Worm (Caenorhabditis elegans): Measurements from ENCODE around the gene swsn-7.

The swsn-7 gene

ce11 chrII:8027663-8028062 lies at the start of gene swsn-7:
swsn-7 (minus strand) TSS chrII:8027763.
- TF ChIP-seq mdl-1 (tag; optimal IDR thresholded peaks at IDR 0.05) (no peak), fos-1 (tag; optimal IDR thresholded peaks at IDR 0.05) (no peak), lin-11 (tag; optimal IDR thresholded peaks at IDR 0.05) (no peak), gmeb-1 (tag; optimal IDR thresholded peaks at IDR 0.05) (no peak), dmd-4 (tag; optimal IDR thresholded peaks at IDR 0.05) (no peak), peb-1 (tag; optimal IDR thresholded peaks at IDR 0.05) (no peak), blmp-1 (tag; optimal IDR thresholded peaks at IDR 0.05; ENCODE audit: insufficient read depth) (no peak), elt-1 (tag; optimal IDR thresholded peaks at IDR 0.05) (no peak), lin-39 (tag; optimal IDR thresholded peaks at IDR 0.05) (no peak), alr-1 (tag; optimal IDR thresholded peaks at IDR 0.05) (no peak), egl-27 (tag; optimal IDR thresholded peaks at IDR 0.05) (no peak), ceh-82 (tag; optimal IDR thresholded peaks at IDR 0.05) (no peak), nhr-10 (tag; optimal IDR thresholded peaks at IDR 0.05) (no peak), unc-62 (GFP tag; optimal IDR thresholded peaks at IDR 0.05) (no peak), nhr-237 (tag; optimal IDR thresholded peaks at IDR 0.05) (no peak), mab-5 (tag; optimal IDR thresholded peaks at IDR 0.05) (no peak), unc-55 (GFP tag; optimal IDR thresholded peaks at IDR 0.05) (no peak), ama-1 (optimal IDR thresholded peaks at IDR 0.05) (no peak), ztf-11 (tag; optimal IDR thresholded peaks at IDR 0.05) (no peak), nhr-12 (tag; optimal IDR thresholded peaks at IDR 0.05) (no peak)

- TF ChIP-seq aly-2 (tag; optimal IDR thresholded peaks at IDR 0.05) = no peak
- TF ChIP-seq Y55F3AM.14 (GFP tag; optimal IDR thresholded peaks at IDR 0.05) = peak; percentile 62
- no peak for TF ChIP-seq ztf-1 (GFP tag; conservative IDR thresholded peaks at IDR 0.05)
- peak; percentile 45 for TF ChIP-seq unc-55 (GFP tag; optimal IDR thresholded peaks at IDR 0.05)
- TF ChIP-seq mbf-1 (tag; optimal IDR thresholded peaks at IDR 0.05) = no peak
- TF ChIP-seq snpc-4 (tag; optimal IDR thresholded peaks at IDR 0.05) = peak; percentile 42
- peak; percentile 66 for TF ChIP-seq F13H6.1 (tag; optimal IDR thresholded peaks at IDR 0.05)
- no peak for TF ChIP-seq skn-1 (tag; optimal IDR thresholded peaks at IDR 0.05)
- TF ChIP-seq nhr-21 (tag; optimal IDR thresholded peaks at IDR 0.05) = peak; percentile 85
- peak; percentile 57 for TF ChIP-seq ceh-16 (tag; optimal IDR thresholded peaks at IDR 0.05)
- no peak for TF ChIP-seq unc-62 (GFP tag; optimal IDR thresholded peaks at IDR 0.05)
- peak; percentile 74 for TF ChIP-seq gmeb-1 (tag; optimal IDR thresholded peaks at IDR 0.05)
- no peak for TF ChIP-seq ztf-4 (tag; optimal IDR thresholded peaks at IDR 0.05)
- peak; percentile 12 to 73 for TF ChIP-seq lsy-2 (tag; optimal IDR thresholded peaks at IDR 0.05)
- no peak for TF ChIP-seq unc-39 (tag; optimal IDR thresholded peaks at IDR 0.05)
- peak; percentile 81 for TF ChIP-seq sma-3 (GFP tag; optimal IDR thresholded peaks at IDR 0.05)
- no peak for TF ChIP-seq ZK546.5 (tag; optimal IDR thresholded peaks at IDR 0.05)
- peak; percentile 80 for TF ChIP-seq crh-2 (tag; optimal IDR thresholded peaks at IDR 0.05)
- TF ChIP-seq C34F6.9 (tag; optimal IDR thresholded peaks at IDR 0.05) = peak; percentile 61
- TF ChIP-seq sma-9 (GFP tag; optimal IDR thresholded peaks at IDR 0.05) = peak; percentile 78
- TF ChIP-seq sma-9 (tag; optimal IDR thresholded peaks at IDR 0.05) = no peak
- no peak for TF ChIP-seq nhr-6 (tag; optimal IDR thresholded peaks at IDR 0.05)
- TF ChIP-seq ztf-11 (tag; optimal IDR thresholded peaks at IDR 0.05) = no peak
- peak; percentile 42 for TF ChIP-seq lin-11 (tag; optimal IDR thresholded peaks at IDR 0.05)
- TF ChIP-seq nhr-11 (tag; optimal IDR thresholded peaks at IDR 0.05) = peak; percentile 9
- no peak for TF ChIP-seq ceh-82 (tag; optimal IDR thresholded peaks at IDR 0.05)
- no peak for TF ChIP-seq egl-27 (tag; optimal IDR thresholded peaks at IDR 0.05)
- TF ChIP-seq elt-3 (tag; optimal IDR thresholded peaks at IDR 0.05) = no peak
- TF ChIP-seq blmp-1 (tag; optimal IDR thresholded peaks at IDR 0.05; ENCODE audit: insufficient read depth) = peak; percentile 36
- no peak for TF ChIP-seq nhr-23 (tag; optimal IDR thresholded peaks at IDR 0.05)
- TF ChIP-seq mdl-1 (tag; optimal IDR thresholded peaks at IDR 0.05) = peak in 1 of 2 experiments; percentile 9
- TF ChIP-seq lin-39 (tag; optimal IDR thresholded peaks at IDR 0.05) = no peak
- TF ChIP-seq zag-1 (tag; optimal IDR thresholded peaks at IDR 0.05) = peak; percentile 36
- TF ChIP-seq nhr-129 (tag; optimal IDR thresholded peaks at IDR 0.05) = peak; percentile 95
- TF ChIP-seq nhr-77 (tag; optimal IDR thresholded peaks at IDR 0.05) = peak; percentile 16
- TF ChIP-seq dmd-4 (tag; optimal IDR thresholded peaks at IDR 0.05) = no peak
- no peak for TF ChIP-seq alr-1 (tag; optimal IDR thresholded peaks at IDR 0.05)
- TF ChIP-seq nhr-25 (tag; optimal IDR thresholded peaks at IDR 0.05) = peak; percentile 73
- no peak for TF ChIP-seq nhr-237 (tag; optimal IDR thresholded peaks at IDR 0.05)
- TF ChIP-seq ama-1 (optimal IDR thresholded peaks at IDR 0.05) = no peak
- no peak for TF ChIP-seq elt-1 (tag; optimal IDR thresholded peaks at IDR 0.05)
- peak; percentile 69 for TF ChIP-seq sem-4 (tag; optimal IDR thresholded peaks at IDR 0.05)
- peak; percentile 90 for TF ChIP-seq fos-1 (tag; optimal IDR thresholded peaks at IDR 0.05)
- TF ChIP-seq R02D3.7 (tag; optimal IDR thresholded peaks at IDR 0.05) = no peak
- peak; percentile 50 for TF ChIP-seq lin-13 (GFP tag; optimal IDR thresholded peaks at IDR 0.05)
Observed at ce11 chrII:8075324-8075810, 47.8 kb upstream of the swsn-7 start, which contains the start of gene K02C4.2. K02C4.2 (plus strand) TSS chrII:8075760.
